Worm (Caenorhabditis elegans): Measurements from ENCODE around the gene srlf-17.

ce11 chrIV:11110995-11111619 is 8.6 kb upstream of the srlf-17 start, which contains the start of gene rps-5:
- TF ChIP-seq flt-1 (GFP tag; IDR thresholded peaks at IDR 0.05): no peak
- no peak for TF ChIP-seq ztf-29 (GFP tag; IDR thresholded peaks at IDR 0.05)
- no peak for TF ChIP-seq cog-1 (tag; optimal IDR thresholded peaks at IDR 0.05)
- no peak for TF ChIP-seq T22C8.4 (GFP tag; IDR thresholded peaks at IDR 0.05)
- TF ChIP-seq med-1 (GFP tag; optimal IDR thresholded peaks at IDR 0.05; ENCODE audit: insufficient read depth): no peak
- no peak for TF ChIP-seq ref-1 (GFP tag; conservative IDR thresholded peaks at IDR 0.05)
- no peak for TF ChIP-seq tab-1 (GFP tag; IDR thresholded peaks at IDR 0.05)
